Worm (Caenorhabditis elegans): ENCODE results near the gene C50F4.9.

- TF ChIP-seq elt-3 (tag; optimal IDR thresholded peaks at IDR 0.05) (no peak), lin-32 (GFP tag; optimal IDR thresholded peaks at IDR 0.05) (no peak), blmp-1 (tag; optimal IDR thresholded peaks at IDR 0.05) (no peak), mep-1 (tag; optimal IDR thresholded peaks at IDR 0.05) (no peak), nhr-12 (tag; optimal IDR thresholded peaks at IDR 0.05) (no peak), ham-2 (GFP tag; optimal IDR thresholded peaks at IDR 0.05) (no peak), sem-2 (GFP tag; optimal IDR thresholded peaks at IDR 0.05) (no peak), drap-1 (GFP tag; optimal IDR thresholded peaks at IDR 0.05) (no peak), snpc-4 (tag; optimal IDR thresholded peaks at IDR 0.05) (no peak), nhr-28 (tag; optimal IDR thresholded peaks at IDR 0.05) (no peak), unc-39 (tag; optimal IDR thresholded peaks at IDR 0.05) (no peak), tbx-8 (GFP tag; optimal IDR thresholded peaks at IDR 0.05) (no peak), nhr-237 (tag; optimal IDR thresholded peaks at IDR 0.05) (no peak)
Measured at ce11 chrV:9568707-9569106, 44.7 kb upstream of the C50F4.9 start, which contains the start of gene F25B3.4.

Measured in whole organism, mixed stage, embryonic.